ENCODE assay signal across 2 fruit fly cellular contexts in the genomic region with DNA sequence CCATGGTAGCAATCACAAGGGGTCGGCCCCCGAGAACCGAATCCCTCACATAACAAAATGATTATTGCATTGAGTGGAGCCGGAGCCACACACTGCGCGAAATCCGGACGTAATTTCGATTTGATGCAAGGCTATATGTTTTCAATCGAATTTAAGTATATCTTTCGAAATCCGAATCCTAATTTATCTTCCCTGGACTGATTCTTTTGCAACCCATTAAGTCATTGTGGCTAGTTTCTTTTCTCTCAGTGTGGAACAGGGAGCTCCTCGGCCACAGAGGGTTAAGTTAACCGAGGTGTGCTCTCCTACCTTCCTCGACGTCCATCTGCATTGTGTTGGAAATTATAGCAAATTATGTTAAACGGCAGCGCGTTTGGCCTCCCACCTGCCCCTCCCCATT.
TF ChIP-seq lines count a peak whose summit lies in the region.

No protein-coding gene starts in this region.

TF ChIP-seq in whole organism, embryonic, 481 proteins besides CTCF, POLR2A, EP300 and RAD21 (continued from another document):
- TF ChIP-seq CG1024 (GFP tag; IDR thresholded peaks at IDR 0.05; lab: Robert Waterston, UW) (0 out of 2 replicates have a peak, but pooled peaks have one; percentile 3), CHES-1-like (GFP tag; optimal IDR thresholded peaks at IDR 0.05; lab: Kevin White, UChicago) (no peak), dmrt11E (tag; optimal IDR thresholded peaks at IDR 0.05; lab: Kevin White, UChicago) (peak; percentile 12), ci (GFP tag; IDR thresholded peaks at IDR 0.05; lab: Robert Waterston, UW) (0 out of 3 replicates have a peak, but pooled peaks have one; percentile 14), chif (GFP tag; optimal IDR thresholded peaks at IDR 0.05; lab: Kevin White, UChicago) (peak in 1 of 2 experiments; percentile 17), Xrp1 (GFP tag; IDR thresholded peaks at IDR 0.05; lab: Robert Waterston, UW) (peak; percentile 24; the same call in 1 of the 2 replicates), CG10209 (GFP tag; optimal IDR thresholded peaks at IDR 0.05; lab: Kevin White, UChicago) (no peak), CG18011 (GFP tag; optimal IDR thresholded peaks at IDR 0.05; lab: Kevin White, UChicago) (no peak), CG1529 (GFP tag; optimal IDR thresholded peaks at IDR 0.05; lab: Kevin White, UChicago) (no peak), slbo (GFP tag; IDR thresholded peaks at IDR 0.05; lab: Robert Waterston, UW) (peak; percentile 17; the same call in 1 of the 2 replicates), H2.0 (GFP tag; IDR thresholded peaks at IDR 0.05; lab: Robert Waterston, UW) (0 out of 2 replicates have a peak, but pooled peaks have one; percentile 2), CG7357 (GFP tag; IDR thresholded peaks at IDR 0.05; lab: Robert Waterston, UW) (0 out of 3 replicates have a peak, but pooled peaks have one; percentile 8)

TF ChIP-seq in whole organism, prepupa, 60 proteins besides CTCF, POLR2A, EP300 and RAD21 (continued from another document):
- TF ChIP-seq dsx (GFP tag; optimal IDR thresholded peaks at IDR 0.05; lab: Kevin White, UChicago; ENCODE audit: poor library complexity, severe bottlenecking) (peak; percentile 26), CG3032 (tag; optimal IDR thresholded peaks at IDR 0.05; lab: Kevin White, UChicago) (no peak), Eip78C (GFP tag; lab: Kevin White, UChicago) (peak; percentile 79), achi (GFP tag; optimal IDR thresholded peaks at IDR 0.05; lab: Kevin White, UChicago) (peak; percentile 7), Sox14 (GFP tag; optimal IDR thresholded peaks at IDR 0.05; lab: Kevin White, UChicago) (no peak), Ets96B (tag; optimal IDR thresholded peaks at IDR 0.05; lab: Kevin White, UChicago) (peak; percentile 2), CG3919 (GFP tag; optimal IDR thresholded peaks at IDR 0.05; lab: Kevin White, UChicago) (no peak), Ets21C (GFP tag; optimal IDR thresholded peaks at IDR 0.05; lab: Kevin White, UChicago) (no peak), topi (GFP tag; optimal IDR thresholded peaks at IDR 0.05; lab: Kevin White, UChicago) (peak; percentile 19), Eip93F (GFP tag; optimal IDR thresholded peaks at IDR 0.05; lab: Kevin White, UChicago) (no peak), CG6808 (GFP tag; optimal IDR thresholded peaks at IDR 0.05; lab: Kevin White, UChicago) (no peak), CG6854 (GFP tag; optimal IDR thresholded peaks at IDR 0.05; lab: Kevin White, UChicago) (no peak), Sox15 (GFP tag; optimal IDR thresholded peaks at IDR 0.05; lab: Kevin White, UChicago) (no peak), CG6163 (GFP tag; IDR thresholded peaks at IDR 0.05; lab: Robert Waterston, UW) (no peak), CG11902 (GFP tag; optimal IDR thresholded peaks at IDR 0.05; lab: Kevin White, UChicago) (no peak), CG4318 (GFP tag; optimal IDR thresholded peaks at IDR 0.05; lab: Kevin White, UChicago) (no peak), Hr4 (GFP tag; optimal IDR thresholded peaks at IDR 0.05; lab: Kevin White, UChicago) (no peak), fd59A (GFP tag; optimal IDR thresholded peaks at IDR 0.05; lab: Kevin White, UChicago) (no peak), eg (GFP tag; IDR thresholded peaks at IDR 0.05; lab: Robert Waterston, UW) (no peak), Eip75B (GFP tag; optimal IDR thresholded peaks at IDR 0.05; lab: Kevin White, UChicago) (no peak), cyc (GFP tag; optimal IDR thresholded peaks at IDR 0.05; lab: Kevin White, UChicago) (peak; percentile 2), Gug (GFP tag; IDR thresholded peaks at IDR 0.05; lab: Robert Waterston, UW) (no peak), lz (GFP tag; optimal IDR thresholded peaks at IDR 0.05; lab: Kevin White, UChicago) (no peak), CG8632 (GFP tag; optimal IDR thresholded peaks at IDR 0.05; lab: Kevin White, UChicago) (no peak), esn (GFP tag; optimal IDR thresholded peaks at IDR 0.05; lab: Kevin White, UChicago) (no peak), acj6 (GFP tag; optimal IDR thresholded peaks at IDR 0.05; lab: Kevin White, UChicago) (no peak), CG9139 (GFP tag; optimal IDR thresholded peaks at IDR 0.05; lab: Kevin White, UChicago) (no peak), CG32006 (GFP tag; optimal IDR thresholded peaks at IDR 0.05; lab: Kevin White, UChicago) (no peak), CG31627 (GFP tag; optimal IDR thresholded peaks at IDR 0.05; lab: Kevin White, UChicago) (peak; percentile 12), CG15336 (GFP tag; IDR thresholded peaks at IDR 0.05; lab: Robert Waterston, UW) (no peak), pdm3 (GFP tag; optimal IDR thresholded peaks at IDR 0.05; lab: Kevin White, UChicago) (no peak), CG8319 (GFP tag; optimal IDR thresholded peaks at IDR 0.05; lab: Kevin White, UChicago) (no peak), CG6276 (GFP tag; optimal IDR thresholded peaks at IDR 0.05; lab: Kevin White, UChicago) (no peak), CG6792 (GFP tag; optimal IDR thresholded peaks at IDR 0.05; lab: Kevin White, UChicago) (no peak), OdsH (GFP tag; optimal IDR thresholded peaks at IDR 0.05; lab: Kevin White, UChicago) (no peak), dac (GFP tag; optimal IDR thresholded peaks at IDR 0.05; lab: Kevin White, UChicago) (no peak), Lpt (GFP tag; optimal IDR thresholded peaks at IDR 0.05; lab: Kevin White, UChicago) (no peak)
TF ChIP-seq in whole organism, prepupa: peak in this region for 12.
